Fruit fly (Drosophila melanogaster) whole organism, embryonic: ENCODE measurements around the gene tst.

ENCODE experiments used
- Adf1 ChIP-seq: fragments of 200-800 bp; sonication (Bioruptor generic); IDR thresholded peaks from 2 replicates; pipeline ENCODE4 v1.3.6; 2022; ENCODE audit warnings: missing biosample characterization, missing genetic modification characterization
- Aef1 ChIP-seq: fragments of 200-800 bp; sonication (Bioruptor generic); IDR thresholded peaks from 3 replicates; pipeline ENCODE4 v1.3.6; 2022; ENCODE audit warnings: missing biosample characterization, missing genetic modification characterization
- Bgb ChIP-seq: fragments of 200-800 bp; sonication (Bioruptor generic); IDR thresholded peaks from 2 replicates; pipeline ENCODE4 v1.3.6; 2022; ENCODE audit warnings: missing biosample characterization, missing genetic modification characterization; ENCODE audit not compliant: partially characterized antibody
- CG12299 ChIP-seq: fragments of 200-800 bp; sonication (Bioruptor generic); optimal IDR thresholded peaks from 2 replicates; lab custom pipeline; 2018; ENCODE audit warnings: missing biosample characterization, mild to moderate bottlenecking, missing genetic modification characterization
- CG13296 ChIP-seq: fragments of 200-800 bp; sonication (Bioruptor generic); optimal IDR thresholded peaks from 3 replicates; lab custom pipeline; 2018; ENCODE audit warnings: missing biosample characterization, mild to moderate bottlenecking, missing genetic modification characterization
- CG13424 ChIP-seq: fragments of 200-800 bp; sonication (Bioruptor generic); optimal IDR thresholded peaks from 2 replicates; lab custom pipeline; 2019; ENCODE audit warnings: missing biosample characterization, mild to moderate bottlenecking, missing genetic modification characterization, moderate library complexity
- CG17186 ChIP-seq: fragments of 200-800 bp; sonication (Bioruptor generic); optimal IDR thresholded peaks from 3 replicates; lab custom pipeline; 2017; ENCODE audit warnings: missing biosample characterization, missing genetic modification reagents, missing genetic modification characterization
- CG2202 ChIP-seq: fragments of 200-800 bp; sonication (Bioruptor generic); optimal IDR thresholded peaks from 2 replicates; lab custom pipeline; 2018; ENCODE audit warnings: missing biosample characterization, mild to moderate bottlenecking, missing genetic modification characterization
- CG30020 ChIP-seq: fragments of 200-800 bp; optimal IDR thresholded peaks from 2 replicates; lab custom pipeline; 2019; ENCODE audit warnings: missing biosample characterization, mild to moderate bottlenecking, missing genetic modification characterization, moderate library complexity
- CG30403 ChIP-seq: fragments of 200-800 bp; sonication (Bioruptor generic); optimal IDR thresholded peaks from 3 replicates; lab custom pipeline; 2016; ENCODE audit warnings: missing biosample characterization, missing genetic modification characterization
- CG30431 ChIP-seq: fragments of 200-800 bp; sonication (Bioruptor generic); optimal IDR thresholded peaks from 2 replicates; lab custom pipeline; 2017; ENCODE audit warnings: missing biosample characterization, missing genetic modification characterization
- CG34376 ChIP-seq: fragments of 200-800 bp; sonication (Bioruptor generic); optimal IDR thresholded peaks from 2 replicates; lab custom pipeline; 2018; ENCODE audit warnings: missing biosample characterization, mild to moderate bottlenecking, missing genetic modification characterization
- CG4617 ChIP-seq: fragments of 200-800 bp; sonication (Bioruptor generic); optimal IDR thresholded peaks from 3 replicates; lab custom pipeline; 2016; ENCODE audit warnings: missing biosample characterization, missing genetic modification characterization, borderline replicate concordance
- CG6765 ChIP-seq: fragments of 200-800 bp; sonication (Bioruptor generic); optimal IDR thresholded peaks from 3 replicates; lab custom pipeline; 2017; ENCODE audit warnings: missing biosample characterization, mild to moderate bottlenecking, missing genetic modification characterization
- CG7928 ChIP-seq: fragments of 200-800 bp; sonication (Bioruptor generic); optimal IDR thresholded peaks from 2 replicates; lab custom pipeline; 2017; ENCODE audit warnings: missing biosample characterization, mild to moderate bottlenecking, missing genetic modification characterization
- CG8089 ChIP-seq: fragments of 200-800 bp; sonication (Bioruptor generic); optimal IDR thresholded peaks from 3 replicates; lab custom pipeline; 2016; ENCODE audit warnings: missing biosample characterization, missing genetic modification characterization
- Camta ChIP-seq: fragments of 200-800 bp; sonication (Bioruptor generic); optimal IDR thresholded peaks from 2 replicates; lab custom pipeline; 2016; ENCODE audit warnings: missing biosample characterization, missing genetic modification characterization
- Ets97D ChIP-seq: fragments of 200-800 bp; sonication (Bioruptor generic); optimal IDR thresholded peaks from 3 replicates; lab custom pipeline; 2016; ENCODE audit warnings: missing biosample characterization, missing genetic modification characterization
- Gug ChIP-seq: fragments of 200-800 bp; sonication (Bioruptor generic); IDR thresholded peaks from 4 replicates; pipeline ENCODE4 v1.3.6; 2022; ENCODE audit warnings: missing biosample characterization, missing genetic modification characterization
- HLHmδ ChIP-seq: fragments of 200-800 bp; sonication (Bioruptor generic); optimal IDR thresholded peaks from 2 replicates; lab custom pipeline; 2018; ENCODE audit warnings: missing biosample characterization, mild to moderate bottlenecking, missing genetic modification characterization, moderate library complexity
- Hey ChIP-seq: fragments of 200-800 bp; sonication (Bioruptor generic); optimal IDR thresholded peaks from 3 replicates; lab custom pipeline; 2018; ENCODE audit warnings: missing biosample characterization, mild to moderate bottlenecking, missing genetic modification characterization
- Jarid2 ChIP-seq: fragments of 200-800 bp; sonication (Bioruptor generic); optimal IDR thresholded peaks from 3 replicates; lab custom pipeline; 2017; ENCODE audit warnings: mild to moderate bottlenecking, missing biosample characterization, missing genetic modification reagents, missing genetic modification characterization
- Lhr ChIP-seq: fragments of 200-800 bp; sonication (Bioruptor generic); optimal IDR thresholded peaks from 3 replicates; lab custom pipeline; 2017; ENCODE audit warnings: mild to moderate bottlenecking, missing biosample characterization, missing genetic modification reagents, missing genetic modification characterization
- Lpt ChIP-seq: fragments of >200 bp; optimal IDR thresholded peaks from 2 replicates; lab custom pipeline; 2018; ENCODE audit warnings: missing biosample characterization, missing genetic modification characterization
- MESR4 ChIP-seq: fragments of 200-800 bp; sonication (Bioruptor generic); optimal IDR thresholded peaks from 2 replicates; lab custom pipeline; 2018; ENCODE audit warnings: missing biosample characterization, mild to moderate bottlenecking, missing genetic modification characterization, moderate library complexity
- MTF-1 ChIP-seq: fragments of 200-800 bp; sonication (Bioruptor generic); optimal IDR thresholded peaks from 2 replicates; lab custom pipeline; 2018; ENCODE audit warnings: missing biosample characterization, mild to moderate bottlenecking, missing genetic modification characterization, borderline replicate concordance
- Mes4 ChIP-seq: fragments of 200-800 bp; sonication (Bioruptor generic); optimal IDR thresholded peaks from 2 replicates; lab custom pipeline; 2016; ENCODE audit warnings: missing biosample characterization, missing genetic modification characterization
- NC2β ChIP-seq: fragments of 200-800 bp; sonication (Bioruptor generic); optimal IDR thresholded peaks from 2 replicates; lab custom pipeline; 2016; ENCODE audit warnings: missing biosample characterization, missing genetic modification characterization
- NFAT ChIP-seq: fragments of 200-800 bp; sonication (Bioruptor generic); IDR thresholded peaks from 2 replicates; pipeline ENCODE4 v1.3.6; 2022; ENCODE audit warnings: missing biosample characterization, missing genetic modification characterization
- NK7.1 ChIP-seq: fragments of 200-800 bp; sonication (Bioruptor generic); optimal IDR thresholded peaks from 3 replicates; lab custom pipeline; 2016; ENCODE audit warnings: missing biosample characterization, missing genetic modification characterization
- PHDP ChIP-seq: fragments of 200-800 bp; sonication (Bioruptor generic); optimal IDR thresholded peaks from 3 replicates; lab custom pipeline; 2018; ENCODE audit warnings: missing biosample characterization, mild to moderate bottlenecking, missing genetic modification characterization, moderate library complexity
- Rx ChIP-seq: fragments of 200-800 bp; sonication (Bioruptor generic); IDR thresholded peaks from 2 replicates; pipeline ENCODE4 v1.3.6; 2022; ENCODE audit warnings: missing biosample characterization, missing genetic modification characterization
- Side ChIP-seq: fragments of 200-800 bp; sonication (Bioruptor generic); optimal IDR thresholded peaks from 2 replicates; lab custom pipeline; 2016; ENCODE audit warnings: missing biosample characterization, missing genetic modification characterization
- Sry-δ ChIP-seq: fragments of 200-800 bp; sonication (Bioruptor generic); optimal IDR thresholded peaks from 2 replicates; lab custom pipeline; 2016; ENCODE audit warnings: missing biosample characterization, missing genetic modification characterization
- amos ChIP-seq: fragments of 200-800 bp; sonication (Bioruptor generic); IDR thresholded peaks from 2 replicates; pipeline ENCODE4 v1.3.6; 2022; ENCODE audit warnings: missing biosample characterization, missing genetic modification characterization; ENCODE audit not compliant: partially characterized antibody
- ci ChIP-seq: fragments of 200-800 bp; sonication (Bioruptor generic); IDR thresholded peaks from 3 replicates; pipeline ENCODE4 v1.3.6; 2022; ENCODE audit warnings: missing biosample characterization, missing genetic modification characterization
- en ChIP-seq: fragments of 200-800 bp; sonication (Bioruptor generic); optimal IDR thresholded peaks from 2 replicates; lab custom pipeline; 2016; ENCODE audit warnings: missing biosample characterization, missing genetic modification characterization
- ewg ChIP-seq: fragments of 200-800 bp; sonication (Bioruptor generic); optimal IDR thresholded peaks from 3 replicates; lab custom pipeline; 2017; ENCODE audit warnings: mild to moderate bottlenecking, missing biosample characterization, missing genetic modification reagents, missing genetic modification characterization
- gro ChIP-seq: fragments of 200-800 bp; sonication (Bioruptor generic); optimal IDR thresholded peaks from 2 replicates; lab custom pipeline; 2016; ENCODE audit warnings: missing biosample characterization, missing genetic modification characterization
- hb ChIP-seq: fragments of 200-800 bp; sonication (Bioruptor generic); IDR thresholded peaks from 3 replicates; pipeline ENCODE4 v1.3.6; 2022; ENCODE audit warnings: missing biosample characterization, missing genetic modification characterization; ENCODE audit not compliant: partially characterized antibody
- hbn ChIP-seq: fragments of 200-800 bp; sonication (Bioruptor generic); IDR thresholded peaks from 2 replicates; pipeline ENCODE4 v1.3.6; 2022; ENCODE audit warnings: missing biosample characterization, missing genetic modification characterization; ENCODE audit not compliant: partially characterized antibody
- jumu ChIP-seq: fragments of 200-800 bp; sonication (Bioruptor generic); optimal IDR thresholded peaks from 3 replicates; lab custom pipeline; 2016; ENCODE audit warnings: missing biosample characterization, missing genetic modification characterization
- nerfin-2 ChIP-seq: fragments of 200-800 bp; sonication (Bioruptor generic); IDR thresholded peaks from 2 replicates; pipeline ENCODE4 v1.3.6; 2022; ENCODE audit warnings: missing biosample characterization, missing genetic modification characterization; ENCODE audit not compliant: partially characterized antibody
- onecut ChIP-seq: fragments of 200-800 bp; sonication (Bioruptor generic); IDR thresholded peaks from 2 replicates; pipeline ENCODE4 v1.3.6; 2022; ENCODE audit warnings: missing biosample characterization, missing genetic modification characterization
- pzg ChIP-seq: fragments of 200-800 bp; sonication (Bioruptor generic); optimal IDR thresholded peaks from 3 replicates; lab custom pipeline; 2018; ENCODE audit warnings: missing biosample characterization, mild to moderate bottlenecking, missing genetic modification characterization, moderate library complexity
- ranshi ChIP-seq: fragments of 200-800 bp; sonication (Bioruptor generic); IDR thresholded peaks from 2 replicates; pipeline ENCODE4 v1.3.6; 2022; ENCODE audit warnings: missing biosample characterization, missing genetic modification characterization
- sens ChIP-seq: fragments of 200-800 bp; sonication (Bioruptor generic); peaks from one replicate; lab custom pipeline; 2016; ENCODE audit warnings: missing biosample characterization, missing genetic modification characterization
- sob ChIP-seq: fragments of 200-800 bp; sonication (Bioruptor generic); IDR thresholded peaks from 2 replicates; pipeline ENCODE4 v1.3.6; 2022; ENCODE audit warnings: missing biosample characterization, missing genetic modification characterization
- tx ChIP-seq: fragments of 200-800 bp; sonication (Bioruptor generic); optimal IDR thresholded peaks from 2 replicates; lab custom pipeline; 2016; ENCODE audit warnings: missing biosample characterization, missing genetic modification characterization
- unc-4 ChIP-seq: fragments of 200-800 bp; sonication (Bioruptor generic); IDR thresholded peaks from 2 replicates; pipeline ENCODE4 v1.3.6; 2022; ENCODE audit warnings: missing biosample characterization, missing genetic modification characterization; ENCODE audit not compliant: partially characterized antibody

The tst gene

dm6 chr3R:23818879-23819408 is 46.3 kb upstream of the tst start, which contains the start of the genes CG33111 and eIF4G2 (continued):
- TF ChIP-seq Lhr (peak; percentile 91), unc-4 (GFP tag; lab: Robert Waterston, UW) (peak; percentile 80), Mes4 (peak; percentile 36), Bgb (GFP tag; lab: Robert Waterston, UW) (peak; percentile 89), CG34376 (peak; percentile 34), CG12299 (tag; lab: Kevin White, UChicago) (peak; percentile 14), CG30020 (tag; lab: Kevin White, UChicago) (peak; percentile 26), CG13424 (peak; percentile 33), CG4617 (GFP tag; lab: Kevin White, UChicago) (peak; percentile 97), nerfin-2 (GFP tag; lab: Robert Waterston, UW) (peak; percentile 57), PHDP (tag; lab: Kevin White, UChicago) (peak; percentile 36), NFAT (peak; percentile 59; the same call in 1 of the 2 replicates), Aef1 (GFP tag; lab: Robert Waterston, UW) (no peak; the same call in 2 of the 3 replicates), hb (GFP tag; lab: Robert Waterston, UW) (peak; percentile 76; the same call in 2 of the 3 replicates), pzg (peak; percentile 96), onecut (GFP tag; lab: Robert Waterston, UW) (peak; percentile 28; the same call in 1 of the 2 replicates), sens (GFP tag; lab: Kevin White, UChicago) (peak; percentile 83), en (GFP tag; lab: Kevin White, UChicago) (no peak), hbn (peak; percentile 74), Adf1 (GFP tag; lab: Robert Waterston, UW) (peak; percentile 53), CG8089 (GFP tag; lab: Kevin White, UChicago) (peak; percentile 34), ranshi (GFP tag; lab: Robert Waterston, UW) (no peak), Camta (GFP tag; lab: Kevin White, UChicago) (peak; percentile 22), ewg (GFP tag; lab: Kevin White, UChicago) (peak; percentile 98), CG6765 (peak; percentile 58), CG30403 (GFP tag; lab: Kevin White, UChicago) (peak; percentile 29), tx (GFP tag; lab: Kevin White, UChicago) (peak; percentile 15), amos (peak; percentile 93), NK7.1 (no peak), Ets97D (GFP tag; lab: Kevin White, UChicago) (peak; percentile 90), HLHmδ (GFP tag; lab: Kevin White, UChicago) (peak; percentile 28), MTF-1 (GFP tag; lab: Kevin White, UChicago) (peak; percentile 7), Hey (tag; lab: Kevin White, UChicago) (no peak), CG17186 (GFP tag; lab: Kevin White, UChicago) (peak; percentile 86), ci (GFP tag; lab: Robert Waterston, UW) (peak; percentile 64), Gug (GFP tag; lab: Robert Waterston, UW) (no peak; the same call in 3 of the 4 replicates), Jarid2 (GFP tag; lab: Kevin White, UChicago) (peak; percentile 66), CG30431 (GFP tag; lab: Kevin White, UChicago) (no peak), Sry-δ (GFP tag; lab: Kevin White, UChicago) (peak; percentile 97), MESR4 (GFP tag; lab: Kevin White, UChicago) (peak; percentile 91), NC2β (GFP tag; lab: Kevin White, UChicago) (peak; percentile 50), Lpt (GFP tag; lab: Kevin White, UChicago) (no peak), CG2202 (tag; lab: Kevin White, UChicago) (peak; percentile 23), CG13296 (peak; percentile 16), sob (GFP tag; lab: Robert Waterston, UW) (0 out of 2 replicates have a peak, but pooled peaks have one; percentile 13), Rx (no peak), gro (GFP tag; lab: Kevin White, UChicago) (peak; percentile 68), CG7928 (peak; percentile 84), jumu (GFP tag; lab: Kevin White, UChicago) (peak; percentile 18), Side (GFP tag; lab: Kevin White, UChicago) (peak; percentile 23)
